Fruit fly (Drosophila melanogaster): Measurements from ENCODE around the gene serp.
"Not testable (repeated sequence)": the region's sequence is repeated elsewhere in the genome, so short reads cannot be mapped to it uniquely, and the experiment has no call there.

DNA sequence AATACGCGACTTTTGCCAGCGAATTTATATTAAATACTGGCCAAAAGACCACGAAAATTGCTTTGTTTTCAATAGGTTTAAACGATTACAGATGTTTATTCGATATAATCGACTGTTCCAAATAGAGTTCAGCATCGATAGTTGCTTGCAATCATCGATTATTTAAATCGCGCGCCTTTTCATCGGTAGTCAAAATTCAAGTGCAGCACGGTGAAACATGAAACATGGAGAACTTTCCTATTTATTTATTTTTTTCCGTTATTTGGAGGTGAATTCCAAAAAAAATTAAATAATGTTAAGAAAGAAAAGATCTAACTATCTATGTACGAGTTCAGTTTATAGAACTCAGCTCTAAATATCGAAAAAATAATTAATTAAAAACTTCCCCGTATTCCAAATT lies 41.8 kb upstream of the serp start, which contains the start of gene CG42638:
- TF ChIP-seq Hr96 (GFP tag; optimal IDR thresholded peaks at IDR 0.05); pad (GFP tag; optimal IDR thresholded peaks at IDR 0.05); tj (GFP tag; optimal IDR thresholded peaks at IDR 0.05); toe (GFP tag; optimal IDR thresholded peaks at IDR 0.05); cnc (optimal IDR thresholded peaks at IDR 0.05); Clk (GFP tag; optimal IDR thresholded peaks at IDR 0.05); CG1620 (GFP tag; optimal IDR thresholded peaks at IDR 0.05); CG7101 (tag; optimal IDR thresholded peaks at IDR 0.05); CG14711 (tag; optimal IDR thresholded peaks at IDR 0.05); cic (GFP tag; optimal IDR thresholded peaks at IDR 0.05); CG7045 (GFP tag; optimal IDR thresholded peaks at IDR 0.05): not testable (repeated sequence)

All from whole organism, adult.